Worm (Caenorhabditis elegans) whole organism, late embryonic: ENCODE results near the gene zipt-3.

Experiments used
- ceh-31 ChIP-seq: sonication (generic microtip); optimal IDR thresholded peaks from 2 replicates; lab custom pipeline; 2016; ENCODE audit warnings: missing genetic modification characterization, missing compliant biosample characterization
- dmd-4 ChIP-seq: sonication (generic microtip); optimal IDR thresholded peaks from 2 replicates; lab custom pipeline; 2016; ENCODE audit warnings: borderline replicate concordance, missing genetic modification characterization, missing compliant biosample characterization
- elt-2 ChIP-seq: sonication (generic microtip); optimal IDR thresholded peaks from 2 replicates; lab custom pipeline; 2016; ENCODE audit warnings: missing genetic modification reagents, missing genetic modification characterization, missing compliant biosample characterization
- elt-4 ChIP-seq: sonication (generic microtip); optimal IDR thresholded peaks from 2 replicates; lab custom pipeline; 2016; ENCODE audit warnings: missing genetic modification characterization, missing compliant biosample characterization
- hlh-13 ChIP-seq: fragments of 200-800 bp; sonication (Bioruptor generic); optimal IDR thresholded peaks from 2 replicates; lab custom pipeline; 2018; ENCODE audit warnings: mild to moderate bottlenecking, missing genetic modification characterization, missing compliant biosample characterization
- pag-3 ChIP-seq: sonication (generic microtip); optimal IDR thresholded peaks from 2 replicates; lab custom pipeline; 2016; ENCODE audit warnings: missing compliant biosample characterization, missing genetic modification characterization, borderline replicate concordance
- tbx-2 ChIP-seq: sonication (generic microtip); optimal IDR thresholded peaks from 2 replicates; lab custom pipeline; 2016; ENCODE audit warnings: missing genetic modification characterization, missing compliant biosample characterization

ce11 chrII:5707532-5707931 lies 10.4 kb upstream of the zipt-3 start, which contains the start of gene osta-2:
- TF ChIP-seq dmd-4 (tag; lab: Kevin White, UChicago): no peak
- TF ChIP-seq ceh-31 (tag; lab: Kevin White, UChicago): no peak
- no peak for TF ChIP-seq elt-2
- no peak for TF ChIP-seq hlh-13 (GFP tag; lab: Kevin White, UChicago)
- no peak for TF ChIP-seq tbx-2 (tag; lab: Kevin White, UChicago)
- TF ChIP-seq elt-4 (tag; lab: Kevin White, UChicago): no peak
- no peak for TF ChIP-seq pag-3 (tag; lab: Kevin White, UChicago)
